Worm (Caenorhabditis elegans) whole organism, early embryonic: Measurements from ENCODE around the gene hrde-2.
A peak's percentile ranks its signal among the peaks of the same experiment; 100 is the strongest.

Experiments
- B0310.2 ChIP-seq: sonication (generic microtip); optimal IDR thresholded peaks from 2 replicates; lab custom pipeline; 2016; ENCODE audit warnings: mild to moderate bottlenecking, missing genetic modification characterization, missing compliant biosample characterization
- F13C5.2 ChIP-seq: sonication (generic microtip); optimal IDR thresholded peaks from 2 replicates; lab custom pipeline; 2017; ENCODE audit warnings: mild to moderate bottlenecking, missing genetic modification characterization, inconsistent platforms, missing compliant biosample characterization
- aly-1 ChIP-seq: sonication (generic microtip); optimal IDR thresholded peaks from 2 replicates; lab custom pipeline; 2016; ENCODE audit warnings: missing genetic modification characterization, missing compliant biosample characterization
- ama-1 ChIP-seq: fragments of 150-350 bp; optimal IDR thresholded peaks from 2 replicates; lab custom pipeline; 2014
- ceh-13 ChIP-seq: fragments of 200-800 bp; sonication (Bioruptor generic); optimal IDR thresholded peaks from 2 replicates; lab custom pipeline; 2018; ENCODE audit warnings: mild to moderate bottlenecking, missing genetic modification characterization, missing compliant biosample characterization
- ceh-36 ChIP-seq: sonication (generic microtip); optimal IDR thresholded peaks from 2 replicates; lab custom pipeline; 2016; ENCODE audit warnings: missing genetic modification characterization, inconsistent platforms, missing compliant biosample characterization
- ets-7 ChIP-seq: sonication (generic microtip); optimal IDR thresholded peaks from 2 replicates; lab custom pipeline; 2016; ENCODE audit warnings: missing genotype, missing genetic modification characterization, missing compliant biosample characterization
- flt-1 ChIP-seq: fragments of 200-800 bp; sonication (Bioruptor generic); IDR thresholded peaks from 2 replicates; pipeline ENCODE4 v1.3.6; 2022; ENCODE audit warnings: missing genetic modification characterization, missing compliant biosample characterization
- hmbx-1 ChIP-seq: sonication (generic microtip); optimal IDR thresholded peaks from 2 replicates; lab custom pipeline; 2016; ENCODE audit warnings: mild to moderate bottlenecking, missing genetic modification characterization, missing compliant biosample characterization
- hmg-4 ChIP-seq: fragments of 200-800 bp; sonication (Bioruptor generic); optimal IDR thresholded peaks from 2 replicates; lab custom pipeline; 2018; ENCODE audit warnings: mild to moderate bottlenecking, missing genetic modification characterization, missing compliant biosample characterization
- hnd-1 ChIP-seq: sonication (generic microtip); optimal IDR thresholded peaks from 2 replicates; lab custom pipeline; 2016; ENCODE audit warnings: missing genetic modification characterization, missing compliant biosample characterization
- pes-1 ChIP-seq: fragments of 200-800 bp; sonication (Bioruptor generic); IDR thresholded peaks from 2 replicates; pipeline ENCODE4 v1.3.6; 2022; ENCODE audit warnings: missing genetic modification reagents, missing genetic modification characterization, missing compliant biosample characterization
- scrt-1 ChIP-seq: fragments of 200-800 bp; sonication (Bioruptor generic); IDR thresholded peaks from 2 replicates; pipeline ENCODE4 v1.3.6; 2022; ENCODE audit warnings: missing genetic modification characterization, missing compliant biosample characterization
- sea-1 ChIP-seq: fragments of 200-800 bp; sonication (Bioruptor generic); conservative IDR thresholded peaks from 2 replicates; pipeline ENCODE4 v1.3.6; 2022; ENCODE audit warnings: missing genetic modification characterization, missing compliant biosample characterization
- tbx-11 ChIP-seq: fragments of 200-800 bp; sonication (Bioruptor generic); IDR thresholded peaks from 2 replicates; pipeline ENCODE4 v1.3.6; 2022; ENCODE audit warnings: missing genetic modification characterization, missing compliant biosample characterization
- tbx-37 ChIP-seq: fragments of 200-800 bp; sonication (Bioruptor generic); conservative IDR thresholded peaks from 2 replicates; pipeline ENCODE4 v1.3.6; 2022; ENCODE audit warnings: missing genetic modification reagents, missing genetic modification characterization, missing compliant biosample characterization
- tra-4 ChIP-seq: sonication (generic microtip); optimal IDR thresholded peaks from 2 replicates; lab custom pipeline; 2017; ENCODE audit warnings: missing genetic modification characterization, missing compliant biosample characterization

The hrde-2 gene

DNA sequence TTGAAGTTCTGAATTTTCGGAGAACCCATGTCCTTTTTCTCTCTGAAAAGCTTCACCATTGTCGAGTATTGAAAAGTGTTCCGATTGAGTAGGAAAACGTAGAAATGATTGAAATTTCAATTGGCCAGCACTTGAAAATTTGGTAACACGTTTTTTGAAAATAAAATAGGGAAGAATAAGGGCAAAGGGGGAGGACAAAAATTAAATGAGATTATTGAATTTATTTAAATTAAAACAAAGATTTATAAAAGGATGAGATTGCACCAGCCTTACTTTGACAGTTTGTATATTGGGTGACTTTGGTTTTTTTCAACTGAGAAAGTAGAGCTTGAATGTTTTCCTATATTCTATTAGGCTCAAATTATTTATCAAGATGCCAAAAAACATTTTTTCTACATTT, 9.3 kb downstream of the hrde-2 start, which contains the start of gene obr-2:
Gene obr-2, minus strand, starts transcription at position 101 of the 400 bp plus-strand sequence.
- no peak for TF ChIP-seq ets-7 (tag; lab: Kevin White, UChicago)
- TF ChIP-seq aly-1 = no peak
- no peak for TF ChIP-seq hmbx-1 (tag; lab: Kevin White, UChicago)
- no peak for TF ChIP-seq ceh-13 (GFP tag; lab: Kevin White, UChicago)
- no peak for TF ChIP-seq pes-1 (GFP tag; lab: Robert Waterston, UW)
- TF ChIP-seq hnd-1 (tag; lab: Kevin White, UChicago) = no peak
- no peak for TF ChIP-seq ama-1 (lab: Kevin White, UChicago)
- no peak for TF ChIP-seq tbx-11 (GFP tag; lab: Robert Waterston, UW)
- TF ChIP-seq sea-1 (GFP tag; lab: Robert Waterston, UW) = no peak

DNA sequence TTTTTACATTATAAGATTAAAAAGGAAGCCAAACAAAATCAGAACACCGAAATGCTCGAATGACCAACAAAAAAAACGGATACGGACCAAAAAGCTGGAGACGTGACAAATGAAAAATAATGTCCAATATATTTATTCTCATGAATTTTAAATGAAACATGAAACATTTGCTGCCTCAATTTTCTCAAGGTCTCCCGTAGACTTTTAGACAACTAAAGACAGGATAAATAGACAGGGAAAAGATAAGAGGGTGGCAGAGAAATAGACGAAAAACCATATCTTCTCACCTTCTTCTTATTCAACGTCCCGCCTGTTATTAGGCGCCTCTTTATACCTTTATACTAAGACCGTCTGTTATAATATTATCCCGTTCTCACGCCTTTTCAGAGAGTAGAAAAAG, 10.9 kb downstream of the hrde-2 start:
- TF ChIP-seq aly-1 = no peak
- TF ChIP-seq B0310.2 = no peak
- no peak for TF ChIP-seq tbx-11 (GFP tag; lab: Robert Waterston, UW)
- TF ChIP-seq sea-1 (GFP tag; lab: Robert Waterston, UW) = no peak
- TF ChIP-seq ceh-13 (GFP tag; lab: Kevin White, UChicago) = no peak

DNA sequence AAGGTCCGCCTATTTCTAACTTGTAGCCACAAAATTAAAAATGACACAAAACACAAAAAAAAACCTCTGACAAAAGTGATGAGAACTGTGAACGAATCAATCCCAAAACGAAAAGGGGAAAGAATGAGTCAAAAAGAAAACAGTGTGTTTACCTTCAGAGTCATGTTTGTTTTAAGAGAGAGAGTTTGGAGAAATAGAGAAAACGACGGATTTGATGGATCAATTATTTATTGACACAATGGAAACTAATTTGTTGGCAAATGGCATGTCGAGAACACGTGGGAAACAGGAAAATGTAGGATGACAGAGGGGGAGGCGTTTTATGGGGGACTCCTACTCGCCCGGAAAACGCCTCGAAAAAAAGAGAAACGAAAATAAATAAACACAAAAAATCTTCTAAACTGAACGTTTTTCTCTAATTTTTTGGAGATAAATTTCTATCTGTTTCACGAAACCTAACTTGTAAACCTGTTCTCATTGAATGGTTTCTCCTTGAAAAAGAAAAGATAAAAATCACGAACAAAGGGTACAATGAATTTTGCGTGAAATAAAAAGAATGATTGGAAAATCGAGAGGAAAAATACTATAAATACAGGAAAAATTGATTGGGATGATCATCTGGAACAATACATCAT, 12.0 kb downstream of the hrde-2 start:
- TF ChIP-seq tra-4 (tag; lab: Kevin White, UChicago) (no peak), sea-1 (GFP tag; lab: Robert Waterston, UW) (no peak), flt-1 (GFP tag; lab: Robert Waterston, UW) (no peak), ets-7 (tag; lab: Kevin White, UChicago) (no peak), hnd-1 (tag; lab: Kevin White, UChicago) (no peak), hmg-4 (no peak), ceh-13 (GFP tag; lab: Kevin White, UChicago) (no peak), F13C5.2 (tag; lab: Kevin White, UChicago) (no peak), ama-1 (lab: Kevin White, UChicago) (no peak), B0310.2 (no peak), hmbx-1 (tag; lab: Kevin White, UChicago) (no peak), scrt-1 (GFP tag; lab: Robert Waterston, UW) (no peak), ceh-36 (no peak), pes-1 (GFP tag; lab: Robert Waterston, UW) (no peak), tbx-11 (GFP tag; lab: Robert Waterston, UW) (no peak)

DNA sequence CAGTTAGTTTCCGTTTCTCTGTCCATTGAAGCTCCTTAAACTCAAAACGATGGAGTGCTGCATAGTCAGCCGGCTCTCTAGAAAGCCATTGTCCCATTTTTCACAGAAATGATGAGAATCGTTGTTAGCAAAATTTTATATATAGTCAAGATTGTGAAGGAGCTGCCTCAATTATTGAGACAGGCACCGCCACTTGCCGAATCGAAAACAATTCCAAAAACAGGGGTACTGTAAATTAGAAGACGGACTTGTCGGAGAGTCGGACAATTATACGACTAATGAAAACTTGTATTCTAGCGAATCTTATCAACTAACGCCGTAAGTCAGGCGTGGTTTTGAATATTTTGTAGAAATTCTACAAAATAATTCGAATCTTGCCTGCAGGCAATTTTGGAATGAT, 15.3 kb downstream of the hrde-2 start, which contains the start of gene F14H8.2:
Gene F14H8.2, minus strand, starts transcription at position 101 of the 400 bp plus-strand sequence.
- TF ChIP-seq pes-1 (GFP tag; lab: Robert Waterston, UW) (no peak), ets-7 (tag; lab: Kevin White, UChicago) (no peak), hmbx-1 (tag; lab: Kevin White, UChicago) (no peak)

ce11 chrV:15020732-15021131, 15.8 kb downstream of the hrde-2 start, which contains the start of gene F14H8.5:
TSS of gene F14H8.5 (plus strand) at chrV:15021032.
- TF ChIP-seq hnd-1 (tag; lab: Kevin White, UChicago) = no peak
- no peak for TF ChIP-seq flt-1 (GFP tag; lab: Robert Waterston, UW)
- no peak for TF ChIP-seq ceh-13 (GFP tag; lab: Kevin White, UChicago)
- TF ChIP-seq ama-1 (lab: Kevin White, UChicago) = no peak
- TF ChIP-seq tbx-37 (GFP tag; lab: Robert Waterston, UW) = no peak
- no peak for TF ChIP-seq tra-4 (tag; lab: Kevin White, UChicago)
- no peak for TF ChIP-seq sea-1 (GFP tag; lab: Robert Waterston, UW)
- TF ChIP-seq ets-7 (tag; lab: Kevin White, UChicago) = no peak
- no peak for TF ChIP-seq tbx-11 (GFP tag; lab: Robert Waterston, UW)
- no peak for TF ChIP-seq pes-1 (GFP tag; lab: Robert Waterston, UW)
- TF ChIP-seq hmbx-1 (tag; lab: Kevin White, UChicago) = no peak
- no peak for TF ChIP-seq aly-1

- no peak for TF ChIP-seq aly-1
- TF ChIP-seq hnd-1 (tag; lab: Kevin White, UChicago) = no peak
- TF ChIP-seq hmg-4 = no peak
- no peak for TF ChIP-seq ceh-13 (GFP tag; lab: Kevin White, UChicago)
- no peak for TF ChIP-seq flt-1 (GFP tag; lab: Robert Waterston, UW)
- no peak for TF ChIP-seq tbx-37 (GFP tag; lab: Robert Waterston, UW)
- TF ChIP-seq sea-1 (GFP tag; lab: Robert Waterston, UW) = no peak
- TF ChIP-seq scrt-1 (GFP tag; lab: Robert Waterston, UW) = no peak
- TF ChIP-seq tra-4 (tag; lab: Kevin White, UChicago) = no peak
- no peak for TF ChIP-seq tbx-11 (GFP tag; lab: Robert Waterston, UW)
- TF ChIP-seq ceh-36 = no peak
- no peak for TF ChIP-seq pes-1 (GFP tag; lab: Robert Waterston, UW)
- no peak for TF ChIP-seq F13C5.2 (tag; lab: Kevin White, UChicago)
- TF ChIP-seq ama-1 (lab: Kevin White, UChicago) = no peak
- TF ChIP-seq B0310.2 = no peak
- no peak for TF ChIP-seq ets-7 (tag; lab: Kevin White, UChicago)
- no peak for TF ChIP-seq hmbx-1 (tag; lab: Kevin White, UChicago)
Observed at ce11 chrV:15023544-15023943, 18.6 kb downstream of the hrde-2 start, which contains the start of gene F14H8.4. TSS of gene F14H8.4 (plus strand) at chrV:15023844.

DNA sequence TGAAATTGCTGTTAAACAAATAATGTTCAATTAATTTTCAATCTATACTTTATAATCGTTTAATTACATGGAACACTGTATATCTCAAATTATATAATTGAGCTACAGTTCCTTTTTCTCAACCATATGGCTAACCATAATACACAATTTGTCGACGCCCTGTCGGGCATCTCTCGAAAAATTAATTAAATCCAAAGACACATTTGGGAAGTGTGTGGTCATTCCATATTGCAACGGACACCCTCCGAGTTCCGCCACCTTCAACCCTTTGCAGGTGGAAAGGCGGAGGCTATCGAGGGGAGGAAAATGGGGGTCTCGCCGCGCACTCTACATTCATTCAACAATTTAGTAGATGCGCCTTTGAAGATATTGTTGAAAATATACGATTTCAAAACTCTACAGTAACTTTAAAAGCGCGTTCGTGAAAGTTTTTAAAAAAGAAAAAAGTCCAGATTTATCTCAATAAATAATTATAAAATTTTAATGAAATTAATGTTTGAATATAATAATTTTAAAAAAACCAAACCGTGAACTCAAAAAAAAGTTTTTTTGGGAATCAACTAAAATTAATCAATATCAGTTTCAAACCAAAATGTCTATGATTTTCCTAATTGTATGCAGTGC, 24.1 kb downstream of the hrde-2 start, which contains the start of gene F14H8.8:
Gene F14H8.8, plus strand, starts transcription at position 574 of the 624 bp plus-strand sequence.
- TF ChIP-seq tbx-37 (GFP tag; lab: Robert Waterston, UW) (no peak), flt-1 (GFP tag; lab: Robert Waterston, UW) (no peak), hmg-4 (peak; percentile 12), F13C5.2 (tag; lab: Kevin White, UChicago) (no peak), ceh-36 (peak; percentile 2), ama-1 (lab: Kevin White, UChicago) (no peak)
